Worm (Caenorhabditis elegans) whole organism, L4 larva: ENCODE measurements around the gene taf-3.

ENCODE experiments used
- F26F4.8 ChIP-seq: fragments of 200-800 bp; sonication (Bioruptor generic); conservative IDR thresholded peaks from 2 replicates; pipeline ENCODE4 v1.3.6; 2022; ENCODE audit warnings: missing genetic modification characterization, missing compliant biosample characterization
- R02D3.7 ChIP-seq: fragments of 150-350 bp; sonication (generic microtip); optimal IDR thresholded peaks from 3 replicates; lab custom pipeline; 2014; ENCODE audit warnings: missing biosample characterization, missing genetic modification characterization
- T20F7.1 ChIP-seq: fragments of 200-800 bp; sonication (Bioruptor generic); optimal IDR thresholded peaks from 2 replicates; lab custom pipeline; 2018; ENCODE audit warnings: mild to moderate bottlenecking, missing genetic modification characterization, missing compliant biosample characterization
- T26A8.4 ChIP-seq: fragments of 200-800 bp; sonication (Bioruptor generic); IDR thresholded peaks from 2 replicates; pipeline ENCODE4 v1.3.6; 2022; ENCODE audit warnings: missing genetic modification characterization, missing compliant biosample characterization
- Y105C5A.15 ChIP-seq: fragments of 200-800 bp; sonication (Bioruptor generic); IDR thresholded peaks from 2 replicates; pipeline ENCODE4 v1.3.6; 2022; ENCODE audit warnings: missing genetic modification characterization, missing compliant biosample characterization
- Y48G9A.11 ChIP-seq: fragments of 200-800 bp; sonication (Bioruptor generic); IDR thresholded peaks from 2 replicates; pipeline ENCODE4 v1.3.6; 2022; ENCODE audit warnings: missing genetic modification reagents, missing genetic modification characterization, missing compliant biosample characterization
- Y75B8A.6 ChIP-seq: fragments of 200-800 bp; sonication (Bioruptor generic); IDR thresholded peaks from 2 replicates; pipeline ENCODE4 v1.3.6; 2022; ENCODE audit warnings: missing genetic modification reagents, missing genetic modification characterization, missing compliant biosample characterization
- aly-2 ChIP-seq: sonication (generic microtip); optimal IDR thresholded peaks from 2 replicates; lab custom pipeline; 2018; ENCODE audit warnings: missing biosample characterization, missing genetic modification characterization
- ceh-20 ChIP-seq: fragments of 200-800 bp; sonication (Bioruptor generic); IDR thresholded peaks from 2 replicates; pipeline ENCODE4 v1.3.6; 2022; ENCODE audit warnings: missing genetic modification reagents, missing genetic modification characterization, missing compliant biosample characterization
- ceh-28 ChIP-seq: fragments of 150-350 bp; optimal IDR thresholded peaks from 2 replicates; lab custom pipeline; 2014; ENCODE audit warnings: missing biosample characterization, missing genetic modification reagents, missing genetic modification characterization
- ctbp-1 ChIP-seq: fragments of 200-800 bp; sonication (Bioruptor generic); IDR thresholded peaks from 2 replicates; pipeline ENCODE4 v1.3.6; 2022; ENCODE audit warnings: missing genetic modification reagents, missing genetic modification characterization, missing compliant biosample characterization
- daf-16 ChIP-seq, 3 experiments: sonication (generic microtip); optimal IDR thresholded peaks; 2 replicates each; lab custom pipeline; 2016 to 2017; ENCODE audit warnings: missing genetic modification characterization in 3 of 3, missing genetic modification reagents in 3 of 3, mild to moderate bottlenecking in 2 of 3, missing compliant biosample characterization in 2 of 3, missing biosample characterization in 1 of 3, moderate library complexity in 1 of 3
- egl-27 ChIP-seq: sonication (generic microtip); optimal IDR thresholded peaks from 3 replicates; lab custom pipeline; 2017; ENCODE audit warnings: missing biosample characterization, missing genetic modification reagents, missing genetic modification characterization
- fkh-10 ChIP-seq: fragments of 150-350 bp; optimal IDR thresholded peaks from 2 replicates; lab custom pipeline; 2014; ENCODE audit warnings: missing biosample characterization, missing genetic modification reagents, missing genetic modification characterization
- hlh-11 ChIP-seq: fragments of 200-800 bp; sonication (Bioruptor generic); optimal IDR thresholded peaks from 2 replicates; lab custom pipeline; 2018; ENCODE audit warnings: mild to moderate bottlenecking, missing genetic modification characterization, missing compliant biosample characterization
- hmg-1.1 ChIP-seq: fragments of 200-800 bp; sonication (Bioruptor generic); IDR thresholded peaks from 2 replicates; pipeline ENCODE4 v1.3.6; 2022; ENCODE audit warnings: missing genetic modification reagents, missing genetic modification characterization, missing compliant biosample characterization
- lin-1 ChIP-seq: fragments of 200-800 bp; sonication (Bioruptor generic); IDR thresholded peaks from 2 replicates; pipeline ENCODE4 v1.3.6; 2022; ENCODE audit warnings: missing genetic modification reagents, missing genetic modification characterization, missing compliant biosample characterization
- lin-29 ChIP-seq: fragments of 200-800 bp; sonication (Bioruptor generic); IDR thresholded peaks from 2 replicates; pipeline ENCODE4 v1.3.6; 2022; ENCODE audit warnings: missing genetic modification reagents, missing genetic modification characterization, missing compliant biosample characterization
- lsy-2 ChIP-seq, 2 experiments: fragments of 150-350 bp in 1 of 2; sonication (generic microtip) in 1 of 2; optimal IDR thresholded peaks; 2 replicates each; lab custom pipeline; 2014 to 2017; ENCODE audit warnings: missing biosample characterization in 2 of 2, missing genetic modification characterization in 2 of 2
- mep-1 ChIP-seq: fragments of 150-350 bp; sonication (generic microtip); optimal IDR thresholded peaks from 3 replicates; lab custom pipeline; 2014; ENCODE audit warnings: missing biosample characterization, missing genetic modification characterization
- mxl-3 ChIP-seq: fragments of 200-800 bp; sonication (Bioruptor generic); optimal IDR thresholded peaks from 2 replicates; lab custom pipeline; 2018; ENCODE audit warnings: mild to moderate bottlenecking, missing genetic modification characterization, missing compliant biosample characterization
- nhr-10 ChIP-seq: fragments of 150-350 bp; optimal IDR thresholded peaks from 2 replicates; lab custom pipeline; 2014; ENCODE audit warnings: missing biosample characterization, missing genetic modification characterization
- nhr-11 ChIP-seq: fragments of 150-350 bp; optimal IDR thresholded peaks from 2 replicates; lab custom pipeline; 2014; ENCODE audit warnings: missing biosample characterization, missing genetic modification characterization
- nhr-237 ChIP-seq: sonication (generic microtip); optimal IDR thresholded peaks from 2 replicates; lab custom pipeline; 2017; ENCODE audit warnings: missing biosample characterization, missing genetic modification characterization
- nhr-25 ChIP-seq: sonication (generic microtip); optimal IDR thresholded peaks from 2 replicates; lab custom pipeline; 2017; ENCODE audit warnings: missing genetic modification characterization, mild to moderate bottlenecking, missing compliant biosample characterization, antibody characterized with exemption, moderate library complexity, borderline replicate concordance; ENCODE audit not compliant: insufficient read depth
- nhr-41 ChIP-seq: fragments of 200-800 bp; sonication (Bioruptor generic); IDR thresholded peaks from 2 replicates; pipeline ENCODE4 v1.3.6; 2022; ENCODE audit warnings: missing genetic modification reagents, missing genetic modification characterization, missing compliant biosample characterization
- saeg-2 ChIP-seq: fragments of 200-800 bp; sonication (Bioruptor generic); IDR thresholded peaks from 2 replicates; pipeline ENCODE4 v1.3.6; 2022; ENCODE audit warnings: missing genetic modification reagents, missing genetic modification characterization, missing compliant biosample characterization
- sdz-12 ChIP-seq: fragments of 200-800 bp; sonication (Bioruptor generic); optimal IDR thresholded peaks from 2 replicates; lab custom pipeline; 2018; ENCODE audit warnings: mild to moderate bottlenecking, missing genetic modification characterization, missing compliant biosample characterization
- set-16 ChIP-seq: fragments of 200-800 bp; sonication (Bioruptor generic); IDR thresholded peaks from 2 replicates; pipeline ENCODE4 v1.3.6; 2022; ENCODE audit warnings: missing genetic modification reagents, missing genetic modification characterization, missing compliant biosample characterization
- skn-1 ChIP-seq: fragments of 150-350 bp; optimal IDR thresholded peaks from 2 replicates; lab custom pipeline; 2014; ENCODE audit warnings: missing biosample characterization, missing genetic modification characterization
- unc-62 ChIP-seq, 3 experiments: fragments of 150-350 bp in 1 of 3; sonication (generic microtip); optimal IDR thresholded peaks in 2 of 3; peaks in 1 of 3; 1 replicate in 1 of 3; 2 replicates in 2 of 3; lab custom pipeline; 2014 to 2017; ENCODE audit warnings: missing biosample characterization in 3 of 3, missing genetic modification characterization in 3 of 3, missing genetic modification reagents in 3 of 3, missing genotype in 1 of 3
- zip-2 ChIP-seq: fragments of 150-350 bp; optimal IDR thresholded peaks from 2 replicates; lab custom pipeline; 2014; ENCODE audit warnings: missing biosample characterization, missing genetic modification characterization
- ztf-11 ChIP-seq: fragments of 150-350 bp; optimal IDR thresholded peaks from 2 replicates; lab custom pipeline; 2014; ENCODE audit warnings: missing biosample characterization, missing genetic modification characterization
- ztf-7 ChIP-seq: fragments of 150-350 bp; optimal IDR thresholded peaks from 2 replicates; lab custom pipeline; 2014; ENCODE audit warnings: missing biosample characterization, missing genetic modification characterization

The taf-3 gene

ce11 chrX:16357531-16357930, 25.3 kb downstream of the taf-3 start (continued):
- TF ChIP-seq ztf-11: no peak
- TF ChIP-seq unc-62 (GFP tag; optimal IDR thresholded peaks at IDR 0.05 in 1 of 2; lab: Kevin White, UChicago): no peak
- TF ChIP-seq unc-62 (tag; optimal IDR thresholded peaks at IDR 0.05; lab: Kevin White, UChicago): no peak
- TF ChIP-seq Y105C5A.15 (GFP tag; lab: Robert Waterston, UW): 0 out of 2 replicates have a peak, but pooled peaks have one; percentile 7
- TF ChIP-seq mxl-3 (GFP tag; lab: Kevin White, UChicago): no peak
- TF ChIP-seq ctbp-1 (GFP tag; lab: Robert Waterston, UW): 0 out of 2 replicates have a peak, but pooled peaks have one; percentile 25
- no peak for TF ChIP-seq egl-27
- TF ChIP-seq nhr-41 (GFP tag; lab: Robert Waterston, UW): no peak
- no peak for TF ChIP-seq sdz-12 (GFP tag; lab: Kevin White, UChicago)
- TF ChIP-seq ceh-28 (tag; lab: Kevin White, UChicago): no peak
- no peak for TF ChIP-seq hmg-1.1 (GFP tag; lab: Robert Waterston, UW)
- TF ChIP-seq fkh-10: peak; percentile 19
- no peak for TF ChIP-seq zip-2 (tag; lab: Kevin White, UChicago)
- no peak for TF ChIP-seq T26A8.4 (GFP tag; lab: Robert Waterston, UW)
- TF ChIP-seq, all 104 proteins: peak for 6

- TF ChIP-seq skn-1 (tag; lab: Kevin White, UChicago): no peak
- TF ChIP-seq fkh-10: peak; percentile 58
- peak; percentile 31 for TF ChIP-seq hlh-11 (tag; lab: Kevin White, UChicago)
- no peak for TF ChIP-seq ztf-7 (tag; lab: Kevin White, UChicago)
- peak; percentile 25; the same call in 1 of the 2 replicates for TF ChIP-seq ceh-20 (GFP tag; lab: Robert Waterston, UW)
- TF ChIP-seq lin-1 (GFP tag; lab: Robert Waterston, UW): 0 out of 2 replicates have a peak, but pooled peaks have one; percentile 17
- no peak for TF ChIP-seq lin-29 (GFP tag; lab: Robert Waterston, UW)
Observed at ce11 chrX:16361001-16361400, 28.8 kb downstream of the taf-3 start.

- no peak for TF ChIP-seq lsy-2 (tag; optimal IDR thresholded peaks at IDR 0.05; lab: Kevin White, UChicago)
- TF ChIP-seq unc-62 (GFP tag; optimal IDR thresholded peaks at IDR 0.05 in 1 of 2; lab: Kevin White, UChicago): peak in 1 of 2 experiments; percentile 28
- TF ChIP-seq unc-62 (tag; optimal IDR thresholded peaks at IDR 0.05; lab: Kevin White, UChicago): no peak
- no peak for TF ChIP-seq mep-1 (tag; lab: Kevin White, UChicago)
- TF ChIP-seq hmg-1.1 (GFP tag; lab: Robert Waterston, UW): no peak
- TF ChIP-seq fkh-10: peak; percentile 75
- TF ChIP-seq daf-16 (GFP tag; optimal IDR thresholded peaks at IDR 0.05; lab: Kevin White, UChicago): peak in 1 of 2 experiments; percentile 84
- no peak for TF ChIP-seq daf-16 (tag; optimal IDR thresholded peaks at IDR 0.05; lab: Kevin White, UChicago)
Observed at ce11 chrX:16363637-16364036, 31.4 kb downstream of the taf-3 start.

- no peak for TF ChIP-seq egl-27
- TF ChIP-seq nhr-25 (tag; lab: Kevin White, UChicago): no peak
- TF ChIP-seq set-16 (GFP tag; lab: Robert Waterston, UW): no peak
- TF ChIP-seq, all 104 proteins: peak for 0
Observed at ce11 chrX:16366508-16366907, 34.3 kb downstream of the taf-3 start.

- peak; percentile 17 for TF ChIP-seq fkh-10
- no peak for TF ChIP-seq nhr-237 (tag; lab: Kevin White, UChicago)
- no peak for TF ChIP-seq hlh-11 (tag; lab: Kevin White, UChicago)
Observed at ce11 chrX:16366993-16367392, 34.8 kb downstream of the taf-3 start, which contains the start of gene ace-1. Gene ace-1 (plus strand): TSS chrX:16367293.

ce11 chrX:16368969-16369368, 36.7 kb downstream of the taf-3 start:
- no peak for TF ChIP-seq ceh-20 (GFP tag; lab: Robert Waterston, UW)
- TF ChIP-seq fkh-10: peak; percentile 28

- no peak for TF ChIP-seq ceh-28 (tag; lab: Kevin White, UChicago)
- TF ChIP-seq zip-2 (tag; lab: Kevin White, UChicago): no peak
- no peak for TF ChIP-seq saeg-2 (GFP tag; lab: Robert Waterston, UW)
- TF ChIP-seq F26F4.8 (GFP tag; lab: Robert Waterston, UW): no peak
- TF ChIP-seq nhr-11 (tag; lab: Kevin White, UChicago): no peak
- TF ChIP-seq Y48G9A.11 (GFP tag; lab: Robert Waterston, UW): no peak
- no peak for TF ChIP-seq aly-2 (tag; lab: Kevin White, UChicago)
- no peak for TF ChIP-seq nhr-10 (tag; lab: Kevin White, UChicago)
- no peak for TF ChIP-seq lin-1 (GFP tag; lab: Robert Waterston, UW)
- no peak for TF ChIP-seq R02D3.7 (tag; lab: Kevin White, UChicago)
- no peak for TF ChIP-seq Y75B8A.6 (GFP tag; lab: Robert Waterston, UW)
- TF ChIP-seq T20F7.1 (GFP tag; lab: Kevin White, UChicago): no peak
- no peak for TF ChIP-seq Y105C5A.15 (GFP tag; lab: Robert Waterston, UW)
Observed at ce11 chrX:16369454-16369853, 37.2 kb downstream of the taf-3 start.
